Worm (Caenorhabditis elegans) whole organism, L3 larva: Measurements from ENCODE around the gene C25B8.8.
A peak's percentile ranks its signal among the peaks of the same experiment; 100 is the strongest.

Experiments
- daf-12 ChIP-seq: fragments of 150-350 bp; optimal IDR thresholded peaks from 2 replicates; lab custom pipeline; 2014; ENCODE audit warnings: missing biosample characterization, missing genetic modification reagents, missing genetic modification characterization
- lin-15B ChIP-seq: fragments of 150-350 bp; optimal IDR thresholded peaks from 2 replicates; lab custom pipeline; 2014; ENCODE audit warnings: missing biosample characterization, missing genetic modification characterization
- lsy-12 ChIP-seq: sonication (generic microtip); optimal IDR thresholded peaks from 2 replicates; lab custom pipeline; 2016; ENCODE audit warnings: mild to moderate bottlenecking, missing genetic modification characterization, missing compliant biosample characterization
- nhr-23 ChIP-seq: fragments of 150-350 bp; optimal IDR thresholded peaks from 2 replicates; lab custom pipeline; 2014; ENCODE audit warnings: missing biosample characterization, missing genetic modification reagents, missing genetic modification characterization
- nhr-25 ChIP-seq: sonication (generic microtip); optimal IDR thresholded peaks from 2 replicates; lab custom pipeline; 2017; ENCODE audit warnings: missing biosample characterization, missing genetic modification characterization
- nhr-76 ChIP-seq: fragments of 150-350 bp; sonication (generic microtip); optimal IDR thresholded peaks from 5 replicates; lab custom pipeline; 2014; ENCODE audit warnings: missing biosample characterization, missing genetic modification characterization
- nhr-77 ChIP-seq: fragments of 150-350 bp; optimal IDR thresholded peaks from 2 replicates; lab custom pipeline; 2014; ENCODE audit warnings: missing biosample characterization, missing genetic modification characterization
- pha-4 ChIP-seq: fragments of 150-350 bp; optimal IDR thresholded peaks from 2 replicates; lab custom pipeline; 2014; ENCODE audit warnings: missing biosample characterization, missing genetic modification reagents, missing genetic modification characterization
- pqm-1 ChIP-seq: fragments of 150-350 bp; optimal IDR thresholded peaks from 2 replicates; lab custom pipeline; 2017; ENCODE audit warnings: missing biosample characterization, missing genetic modification characterization, inconsistent platforms
- skn-1 ChIP-seq: fragments of 150-350 bp; optimal IDR thresholded peaks from 2 replicates; lab custom pipeline; 2014; ENCODE audit warnings: missing biosample characterization, missing genetic modification characterization
- unc-39 ChIP-seq: sonication (generic microtip); optimal IDR thresholded peaks from 4 replicates; lab custom pipeline; 2017; ENCODE audit warnings: missing biosample characterization, missing genetic modification characterization

DNA sequence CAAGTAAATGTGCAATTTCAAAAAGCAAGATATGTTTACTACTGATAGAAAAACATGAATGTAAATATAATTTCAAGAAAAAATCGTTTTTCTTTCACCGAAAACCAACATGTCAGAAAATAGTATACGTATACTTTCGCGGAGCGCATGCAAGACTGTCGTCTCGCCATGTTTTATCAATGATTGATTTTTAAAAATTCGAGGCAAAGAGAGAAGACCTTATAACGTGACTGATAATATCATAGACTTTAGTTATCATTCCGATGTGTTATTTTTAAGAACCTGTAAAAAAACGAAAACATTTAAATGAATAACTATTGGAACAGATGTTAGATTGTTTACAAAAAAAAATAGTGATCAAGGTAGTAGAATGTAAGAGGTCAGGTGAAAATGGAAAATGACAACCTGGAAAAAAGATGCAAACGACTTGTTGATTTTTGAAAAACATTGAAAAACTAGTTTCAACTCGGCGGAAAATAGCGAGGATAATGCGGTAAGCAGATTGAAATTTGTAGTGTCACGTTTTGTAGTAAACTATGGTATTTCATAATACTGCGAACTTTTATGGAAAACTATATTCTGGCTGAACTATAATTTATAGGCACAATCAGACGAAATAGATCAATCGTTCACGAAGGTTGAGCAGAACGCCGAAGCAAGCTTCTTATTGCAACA, 36.7 kb downstream of the C25B8.8 start:
- TF ChIP-seq nhr-25 = no peak
- TF ChIP-seq unc-39 (tag; lab: Kevin White, UChicago) = no peak
- TF ChIP-seq skn-1 (tag; lab: Kevin White, UChicago) = no peak
- no peak for TF ChIP-seq nhr-23 (tag; lab: Kevin White, UChicago)
- TF ChIP-seq pha-4 (tag; lab: Kevin White, UChicago) = peak; percentile 14
- TF ChIP-seq daf-12 = no peak
- TF ChIP-seq pqm-1 (tag; lab: Kevin White, UChicago) = peak; percentile 64
- no peak for TF ChIP-seq nhr-77
- TF ChIP-seq lsy-12 (tag; lab: Kevin White, UChicago) = no peak
- no peak for TF ChIP-seq nhr-76 (tag; lab: Kevin White, UChicago)
- TF ChIP-seq lin-15B (tag; lab: Kevin White, UChicago) = no peak
